Fruit fly (Drosophila melanogaster): Measurements from ENCODE around the gene CG10068.

DNA sequence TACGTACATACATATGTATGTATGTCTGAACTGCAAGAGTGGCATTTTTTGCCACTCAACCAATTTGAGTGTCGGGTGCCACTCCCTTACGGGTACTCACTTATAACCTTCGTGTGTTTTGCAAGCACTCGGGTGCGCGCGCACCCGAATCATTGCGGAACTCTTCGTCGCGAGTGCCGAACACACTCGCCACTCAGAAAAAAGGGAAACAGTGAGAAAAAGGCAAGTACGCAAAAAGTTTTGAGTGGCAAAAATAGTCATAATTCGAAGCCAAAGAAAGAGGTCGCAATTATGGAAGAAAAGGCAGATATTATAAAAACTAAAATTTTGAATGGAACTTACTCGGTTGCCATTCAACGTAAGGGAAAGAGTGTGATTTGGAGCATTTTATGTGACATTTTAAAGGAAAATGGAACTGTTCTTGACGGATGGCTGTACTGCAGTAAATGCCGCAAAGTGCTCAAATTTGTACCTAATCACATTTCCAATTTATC, 37.4 kb downstream of the CG10068 start:
- TF ChIP-seq CG8478 (optimal IDR thresholded peaks at IDR 0.05) (no peak), CTCF (optimal IDR thresholded peaks at IDR 0.05) (no peak)

All from S2 (cell line).